Fruit fly (Drosophila melanogaster): ENCODE data around the gene tal-3A.

tal-3A gene

DNA sequence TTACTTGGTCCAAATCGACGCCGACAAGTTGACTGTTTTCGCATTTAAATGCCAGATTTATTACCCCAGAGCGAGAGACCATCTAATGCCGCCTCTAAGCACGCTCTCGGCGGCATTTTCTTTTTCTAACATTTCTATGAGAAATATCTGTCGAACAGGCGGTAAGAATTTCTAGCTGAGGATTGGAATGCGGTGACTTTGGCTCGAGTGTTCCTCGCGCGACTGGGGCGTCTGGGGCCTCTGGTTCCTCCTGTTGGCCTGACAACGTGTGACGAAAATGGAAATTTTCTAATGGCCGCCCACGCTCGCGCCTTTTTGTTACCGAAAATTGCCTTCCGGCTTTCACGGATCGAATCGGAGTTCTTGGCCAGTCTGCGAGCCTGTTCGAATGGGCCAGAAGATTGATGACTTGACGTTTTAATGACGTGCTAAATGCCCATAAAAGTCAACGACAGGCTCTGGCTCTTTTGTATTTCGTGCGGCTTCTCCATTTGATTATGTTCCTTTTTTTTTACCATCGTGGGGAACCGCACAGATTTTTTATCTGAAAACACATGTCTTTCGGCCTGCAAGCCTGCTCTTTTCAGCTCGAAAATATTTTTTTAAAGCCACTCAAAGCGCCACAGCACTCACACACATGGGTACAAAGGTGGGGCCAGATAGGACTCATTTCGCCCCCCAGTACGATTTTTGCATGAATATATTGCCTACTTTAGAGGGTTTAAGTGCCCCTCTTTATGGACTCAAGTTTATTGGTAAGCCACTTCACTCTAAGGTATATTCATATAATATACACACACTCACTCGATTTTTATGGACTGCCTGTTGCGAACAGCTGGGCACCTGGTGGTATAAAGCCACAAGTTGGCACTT is 11.5 kb upstream of the tal-3A start:
- TF ChIP-seq CG5204 (GFP tag; optimal IDR thresholded peaks at IDR 0.05) (no peak), CG33017 (tag; optimal IDR thresholded peaks at IDR 0.05) (no peak)

DNA sequence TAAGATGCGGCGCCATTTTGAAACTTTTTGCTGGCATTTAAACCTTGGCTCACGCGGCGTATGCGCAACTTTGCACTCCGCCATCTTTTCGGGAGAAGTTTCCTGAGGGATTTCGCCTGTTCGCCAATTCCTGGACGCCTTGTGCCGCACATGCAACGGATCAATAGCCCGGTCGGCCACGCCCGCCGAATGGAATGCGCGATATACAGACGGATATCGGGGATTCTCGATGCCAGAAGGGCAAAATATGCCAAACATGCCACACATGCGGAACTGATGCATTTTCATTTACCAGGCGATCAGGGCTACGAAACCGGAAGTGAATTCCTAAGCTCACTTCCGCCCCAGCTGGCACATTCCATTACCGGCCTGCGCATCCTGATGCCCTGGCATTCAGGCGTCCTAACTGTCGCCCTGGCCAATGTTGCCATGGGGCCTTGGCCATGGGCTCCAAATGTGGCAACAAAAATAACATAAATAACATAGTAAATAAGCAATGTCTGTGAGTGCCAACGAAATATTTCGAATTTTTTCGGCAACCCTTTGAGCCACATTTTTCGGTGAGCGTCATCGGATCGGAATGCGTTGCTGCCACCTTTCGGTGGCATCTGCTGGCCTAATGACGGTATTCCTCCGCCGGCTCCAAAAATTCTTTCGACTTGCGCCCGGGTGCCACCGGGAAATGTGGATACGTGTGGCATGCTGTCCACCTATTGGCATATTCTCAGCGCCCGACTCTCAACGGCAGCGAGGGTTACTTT is 10.7 kb upstream of the tal-3A start:
- TF ChIP-seq bab1 (GFP tag; optimal IDR thresholded peaks at IDR 0.05) (no peak), cnc (optimal IDR thresholded peaks at IDR 0.05) (no peak), CG1620 (GFP tag; optimal IDR thresholded peaks at IDR 0.05) (no peak), Hr96 (GFP tag; optimal IDR thresholded peaks at IDR 0.05) (no peak), toe (GFP tag; optimal IDR thresholded peaks at IDR 0.05) (no peak), cic (GFP tag; optimal IDR thresholded peaks at IDR 0.05) (no peak), CG12768 (GFP tag; optimal IDR thresholded peaks at IDR 0.05) (no peak), Mnt (GFP tag; optimal IDR thresholded peaks at IDR 0.05) (no peak), CG14711 (tag; optimal IDR thresholded peaks at IDR 0.05) (no peak), pad (GFP tag; optimal IDR thresholded peaks at IDR 0.05) (no peak), kay (GFP tag; ENCODE audit: borderline replicate concordance) (no peak), CG11617 (GFP tag; optimal IDR thresholded peaks at IDR 0.05) (no peak), Clk (GFP tag; optimal IDR thresholded peaks at IDR 0.05) (no peak), CG5204 (GFP tag; optimal IDR thresholded peaks at IDR 0.05) (no peak), ovo (GFP tag; optimal IDR thresholded peaks at IDR 0.05) (no peak), CG7045 (GFP tag; optimal IDR thresholded peaks at IDR 0.05) (no peak), Crg-1 (GFP tag; optimal IDR thresholded peaks at IDR 0.05) (no peak), CG33017 (tag; optimal IDR thresholded peaks at IDR 0.05) (no peak), tj (GFP tag; optimal IDR thresholded peaks at IDR 0.05) (no peak)

DNA sequence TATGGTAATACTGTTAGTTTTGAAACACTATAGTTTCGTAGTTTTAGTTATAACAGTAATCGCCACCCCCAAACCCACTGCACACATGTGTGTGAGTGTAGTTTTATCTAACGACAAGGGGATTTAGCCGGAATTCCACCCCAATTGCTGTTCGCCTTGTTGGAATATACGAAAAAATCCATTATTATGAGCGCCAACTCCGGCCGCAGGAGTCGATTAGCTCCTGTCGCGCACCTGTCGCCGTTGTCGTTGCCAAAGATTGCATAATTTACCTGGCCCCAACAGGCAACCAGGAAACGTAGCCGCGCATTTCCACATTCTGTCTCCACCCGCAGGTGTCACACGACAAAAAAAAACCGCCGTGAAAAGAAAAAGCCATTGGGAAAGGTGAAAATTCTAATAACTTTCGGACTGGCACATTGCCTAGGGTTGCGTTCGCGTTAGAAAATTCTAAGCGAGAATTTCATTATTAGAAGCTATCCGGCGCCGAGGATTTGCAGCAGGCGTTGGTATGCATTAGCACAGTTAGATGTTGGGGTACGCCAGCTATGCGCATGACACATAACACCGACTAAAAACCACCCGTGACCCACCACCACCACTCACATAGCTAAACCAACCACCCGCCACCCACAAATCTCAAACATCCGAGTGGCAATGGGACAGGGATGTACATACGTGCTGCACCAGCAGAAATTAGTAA is 9.6 kb upstream of the tal-3A start:
- TF ChIP-seq ovo (GFP tag; optimal IDR thresholded peaks at IDR 0.05) (no peak), CG12768 (GFP tag; optimal IDR thresholded peaks at IDR 0.05) (no peak), cic (GFP tag; optimal IDR thresholded peaks at IDR 0.05) (no peak), Hr96 (GFP tag; optimal IDR thresholded peaks at IDR 0.05) (no peak), CG14711 (tag; optimal IDR thresholded peaks at IDR 0.05) (no peak), CG7045 (GFP tag; optimal IDR thresholded peaks at IDR 0.05) (no peak), Mnt (GFP tag; optimal IDR thresholded peaks at IDR 0.05) (no peak), bab1 (GFP tag; optimal IDR thresholded peaks at IDR 0.05) (no peak)

DNA sequence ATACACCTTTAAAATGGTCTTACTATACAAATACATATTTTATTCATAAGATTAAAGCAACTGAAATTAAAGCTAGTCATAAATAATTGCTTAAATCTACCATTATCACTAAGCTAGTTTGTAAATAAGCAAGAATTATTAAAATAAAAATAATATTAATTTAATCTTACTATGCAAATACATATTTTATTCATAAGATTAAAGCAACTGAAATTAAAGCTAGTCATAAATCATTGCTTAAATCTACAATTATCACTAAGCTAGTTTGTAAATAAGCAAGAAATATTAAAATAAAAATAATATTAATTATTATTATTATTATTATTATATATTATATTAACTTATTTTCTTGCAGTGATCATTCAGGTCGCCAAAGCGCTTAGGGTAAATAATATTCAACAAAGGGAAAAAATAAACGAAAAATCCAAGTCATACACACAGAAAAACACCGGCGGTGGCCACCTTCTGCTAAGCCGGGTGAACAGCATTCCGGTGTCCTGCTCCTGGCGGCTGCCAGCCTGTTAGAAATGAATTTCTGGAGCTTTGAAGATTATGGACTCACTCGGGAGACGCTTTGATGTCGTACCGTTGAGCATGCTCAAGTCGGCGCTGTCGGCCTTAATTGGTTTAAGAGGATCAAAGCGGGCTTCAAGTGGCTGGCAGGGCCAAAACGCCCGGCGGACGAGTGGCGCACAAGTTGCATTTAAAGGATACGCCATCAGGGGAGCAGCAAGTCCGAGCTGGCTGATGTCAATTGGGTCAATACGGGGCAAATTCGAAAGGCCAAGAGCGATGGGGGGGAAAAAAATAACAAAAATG is 8.8 kb upstream of the tal-3A start:
- TF ChIP-seq CG12768 (GFP tag; optimal IDR thresholded peaks at IDR 0.05) (peak; percentile 22), CG33017 (tag; optimal IDR thresholded peaks at IDR 0.05) (peak; percentile 4), CG7045 (GFP tag; optimal IDR thresholded peaks at IDR 0.05) (peak; percentile 29), pad (GFP tag; optimal IDR thresholded peaks at IDR 0.05) (no peak)

DNA sequence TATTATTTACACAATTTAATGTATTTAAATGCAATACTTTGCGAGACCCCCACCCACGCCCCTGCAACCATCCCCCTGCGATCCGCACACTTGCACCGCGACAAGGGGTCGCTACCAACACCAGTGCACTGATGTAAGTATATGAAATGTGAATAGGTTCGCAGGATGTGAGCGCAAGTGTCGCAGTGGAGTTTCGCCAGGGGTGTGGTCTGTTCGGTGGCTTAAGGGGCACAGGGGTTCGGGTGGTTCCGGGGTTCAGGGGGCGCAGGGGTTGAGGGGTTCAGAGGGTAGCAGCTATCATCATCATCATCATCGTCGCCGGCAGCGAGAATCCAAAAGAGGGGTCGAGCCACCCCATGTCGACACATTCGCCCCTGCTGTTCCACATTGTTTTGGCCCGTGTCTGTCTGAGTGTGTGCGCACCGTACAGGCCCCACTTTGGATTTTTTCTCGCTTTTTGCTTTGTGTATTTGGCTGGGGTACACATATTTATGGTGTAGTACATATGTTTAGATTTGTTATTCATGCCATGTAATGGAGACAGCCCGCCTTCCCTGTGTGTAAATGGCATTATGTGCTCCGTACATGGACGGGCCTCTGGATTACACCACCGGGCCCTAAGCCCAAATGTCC is 7.8 kb upstream of the tal-3A start:
- no peak for TF ChIP-seq cnc (optimal IDR thresholded peaks at IDR 0.05)
- no peak for TF ChIP-seq Hr96 (GFP tag; optimal IDR thresholded peaks at IDR 0.05)
- TF ChIP-seq Mnt (GFP tag; optimal IDR thresholded peaks at IDR 0.05), result no peak
- no peak for TF ChIP-seq bab1 (GFP tag; optimal IDR thresholded peaks at IDR 0.05)
- no peak for TF ChIP-seq CG5204 (GFP tag; optimal IDR thresholded peaks at IDR 0.05)
- TF ChIP-seq CG33017 (tag; optimal IDR thresholded peaks at IDR 0.05), result no peak
- TF ChIP-seq CG7101 (tag; optimal IDR thresholded peaks at IDR 0.05), result no peak
- TF ChIP-seq pad (GFP tag; optimal IDR thresholded peaks at IDR 0.05), result no peak
- no peak for TF ChIP-seq CG7045 (GFP tag; optimal IDR thresholded peaks at IDR 0.05)

All from whole organism, adult.